Worm (Caenorhabditis elegans) whole organism, L4 larva: ENCODE results near the gene uda-1.
A peak's percentile ranks its signal among the peaks of the same experiment; 100 is the strongest.

Source experiments
- F37D6.2 ChIP-seq: sonication (generic microtip); optimal IDR thresholded peaks from 2 replicates; lab custom pipeline; 2016; ENCODE audit warnings: mild to moderate bottlenecking, missing genetic modification characterization, missing compliant biosample characterization
- ceh-20 ChIP-seq: fragments of 200-800 bp; sonication (Bioruptor generic); IDR thresholded peaks from 2 replicates; pipeline ENCODE4 v1.3.6; 2022; ENCODE audit warnings: missing genetic modification reagents, missing genetic modification characterization, missing compliant biosample characterization
- egl-27 ChIP-seq: sonication (generic microtip); optimal IDR thresholded peaks from 3 replicates; lab custom pipeline; 2017; ENCODE audit warnings: missing biosample characterization, missing genetic modification reagents, missing genetic modification characterization
- hmg-1.1 ChIP-seq: fragments of 200-800 bp; sonication (Bioruptor generic); IDR thresholded peaks from 2 replicates; pipeline ENCODE4 v1.3.6; 2022; ENCODE audit warnings: missing genetic modification reagents, missing genetic modification characterization, missing compliant biosample characterization
- jun-1 ChIP-seq: fragments of 150-350 bp; optimal IDR thresholded peaks from 2 replicates; lab custom pipeline; 2014; ENCODE audit warnings: missing biosample characterization, missing genetic modification reagents, missing genetic modification characterization
- lin-29 ChIP-seq: fragments of 200-800 bp; sonication (Bioruptor generic); IDR thresholded peaks from 2 replicates; pipeline ENCODE4 v1.3.6; 2022; ENCODE audit warnings: missing genetic modification reagents, missing genetic modification characterization, missing compliant biosample characterization
- mxl-3 ChIP-seq: fragments of 200-800 bp; sonication (Bioruptor generic); optimal IDR thresholded peaks from 2 replicates; lab custom pipeline; 2018; ENCODE audit warnings: mild to moderate bottlenecking, missing genetic modification characterization, missing compliant biosample characterization
- pqm-1 ChIP-seq: sonication (generic microtip); optimal IDR thresholded peaks from 2 replicates; lab custom pipeline; 2017; ENCODE audit warnings: missing biosample characterization, missing genetic modification characterization
- set-16 ChIP-seq: fragments of 200-800 bp; sonication (Bioruptor generic); IDR thresholded peaks from 2 replicates; pipeline ENCODE4 v1.3.6; 2022; ENCODE audit warnings: missing genetic modification reagents, missing genetic modification characterization, missing compliant biosample characterization
- spr-3 ChIP-seq: fragments of 200-800 bp; sonication (Bioruptor generic); optimal IDR thresholded peaks from 2 replicates; lab custom pipeline; 2018; ENCODE audit warnings: mild to moderate bottlenecking, missing genetic modification characterization, missing compliant biosample characterization
- unc-39 ChIP-seq: sonication (generic microtip); optimal IDR thresholded peaks from 2 replicates; lab custom pipeline; 2017; ENCODE audit warnings: missing biosample characterization, missing genetic modification characterization

DNA sequence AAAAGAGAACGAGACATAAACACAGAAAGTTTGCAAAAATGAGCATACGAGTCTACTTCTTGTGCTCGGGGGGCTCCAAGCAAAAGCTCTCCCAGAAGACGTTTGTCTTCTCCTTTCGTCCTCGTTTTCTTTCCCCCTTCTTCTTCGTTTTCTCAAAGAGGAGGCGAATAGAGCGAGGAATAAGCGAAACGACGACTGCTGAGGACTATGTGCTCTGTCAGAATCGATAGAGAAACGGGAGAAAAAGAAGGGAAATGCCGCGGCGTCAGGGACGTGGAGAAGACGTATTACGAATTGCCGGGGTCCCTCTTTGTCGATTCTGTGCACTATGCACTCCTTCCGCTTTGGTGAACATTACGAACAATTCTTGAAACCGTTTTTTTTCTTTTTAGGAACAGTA is 26.1 kb upstream of the uda-1 start:
- TF ChIP-seq egl-27 (tag; lab: Kevin White, UChicago), result no peak
- TF ChIP-seq set-16 (GFP tag; lab: Robert Waterston, UW), result peak; percentile 29; the same call in 1 of the 2 replicates
- TF ChIP-seq mxl-3 (GFP tag; lab: Kevin White, UChicago), result no peak
- TF ChIP-seq F37D6.2 (tag; lab: Kevin White, UChicago), result no peak
- TF ChIP-seq ceh-20, result no peak
- TF ChIP-seq lin-29 (GFP tag; lab: Robert Waterston, UW), result no peak
- 0 out of 2 replicates have a peak, but pooled peaks have one; percentile 15 for TF ChIP-seq hmg-1.1 (GFP tag; lab: Robert Waterston, UW)
- no peak for TF ChIP-seq jun-1
- no peak for TF ChIP-seq pqm-1 (tag; lab: Kevin White, UChicago)
- no peak for TF ChIP-seq unc-39 (tag; lab: Kevin White, UChicago)
- no peak for TF ChIP-seq spr-3
